Worm (Caenorhabditis elegans): ENCODE results near the gene F08G5.3.

- TF ChIP-seq ztf-29 (GFP tag; IDR thresholded peaks at IDR 0.05) (no peak), cog-1 (tag; optimal IDR thresholded peaks at IDR 0.05) (no peak), med-1 (GFP tag; optimal IDR thresholded peaks at IDR 0.05; ENCODE audit: insufficient read depth) (no peak)
Measured at ce11 chrIV:12385061-12385460, 32.3 kb downstream of the F08G5.3 start, which contains the start of gene F28D1.6.

Measured in whole organism, midembryonic.